Worm (Caenorhabditis elegans) whole organism, young adult: ENCODE measurements around the gene tdc-1.

Experiments
- B0336.3 ChIP-seq: fragments of 200-800 bp; sonication (Bioruptor generic); IDR thresholded peaks from 2 replicates; pipeline ENCODE4 v1.3.6; 2022; ENCODE audit warnings: missing genetic modification characterization, missing compliant biosample characterization
- F10E7.11 ChIP-seq: sonication (generic microtip); optimal IDR thresholded peaks from 2 replicates; lab custom pipeline; 2017; ENCODE audit warnings: mild to moderate bottlenecking, missing genetic modification characterization, moderate library complexity, missing compliant biosample characterization
- F23B12.7 ChIP-seq: sonication (generic microtip); optimal IDR thresholded peaks from 2 replicates; lab custom pipeline; 2017; ENCODE audit warnings: missing genetic modification characterization, mild to moderate bottlenecking, missing compliant biosample characterization, antibody characterized with exemption, moderate library complexity; ENCODE audit not compliant: insufficient read depth
- F33H1.4 ChIP-seq: fragments of 200-800 bp; sonication (Bioruptor generic); IDR thresholded peaks from 2 replicates; pipeline ENCODE4 v1.3.6; 2022; ENCODE audit warnings: missing genetic modification reagents, missing genetic modification characterization, missing compliant biosample characterization
- F39B2.1 ChIP-seq: fragments of 200-800 bp; sonication (Bioruptor generic); IDR thresholded peaks from 2 replicates; pipeline ENCODE4 v1.3.6; 2022; ENCODE audit warnings: missing genetic modification reagents, missing genetic modification characterization, missing compliant biosample characterization
- F55B11.4 ChIP-seq: sonication (generic microtip); optimal IDR thresholded peaks from 2 replicates; lab custom pipeline; 2016; ENCODE audit warnings: missing compliant biosample characterization, missing genetic modification characterization, borderline replicate concordance; ENCODE audit not compliant: insufficient read depth
- Y56A3A.18 ChIP-seq: fragments of 200-800 bp; sonication (Bioruptor generic); IDR thresholded peaks from 2 replicates; pipeline ENCODE4 v1.3.6; 2022; ENCODE audit warnings: missing genetic modification reagents, missing genetic modification characterization, missing compliant biosample characterization
- athp-1 ChIP-seq: sonication (generic microtip); optimal IDR thresholded peaks from 2 replicates; lab custom pipeline; 2017; ENCODE audit warnings: mild to moderate bottlenecking, missing genetic modification characterization, missing compliant biosample characterization
- attf-6 ChIP-seq: fragments of 200-800 bp; sonication (Bioruptor generic); IDR thresholded peaks from 2 replicates; pipeline ENCODE4 v1.3.6; 2022; ENCODE audit warnings: missing genetic modification reagents, missing genetic modification characterization, missing compliant biosample characterization
- bed-1 ChIP-seq: fragments of 200-800 bp; sonication (Bioruptor generic); IDR thresholded peaks from 2 replicates; pipeline ENCODE4 v1.3.6; 2022; ENCODE audit warnings: missing genetic modification reagents, missing genetic modification characterization, missing compliant biosample characterization
- cebp-1 ChIP-seq, 2 experiments: fragments of 200-800 bp in 1 of 2; sonication (Bioruptor generic) in 1 of 2; sonication (generic microtip) in 1 of 2; IDR thresholded peaks in 1 of 2; optimal IDR thresholded peaks in 1 of 2; 2 replicates each; pipeline versions ENCODE4 v1.3.6 to Lab custom; 2017 to 2022; ENCODE audit warnings: missing compliant biosample characterization in 2 of 2, missing genetic modification characterization in 2 of 2, mild to moderate bottlenecking in 1 of 2, missing genetic modification reagents in 1 of 2, moderate library complexity in 1 of 2
- cebp-2 ChIP-seq: fragments of 200-800 bp; sonication (Bioruptor generic); IDR thresholded peaks from 2 replicates; pipeline ENCODE4 v1.3.6; 2022; ENCODE audit warnings: missing genetic modification characterization, missing compliant biosample characterization
- ceh-27 ChIP-seq: fragments of 200-800 bp; sonication (Bioruptor generic); optimal IDR thresholded peaks from 2 replicates; lab custom pipeline; 2018; ENCODE audit warnings: mild to moderate bottlenecking, missing genetic modification characterization, moderate library complexity, missing compliant biosample characterization
- ceh-58 ChIP-seq: fragments of 200-800 bp; sonication (Bioruptor generic); IDR thresholded peaks from 2 replicates; pipeline ENCODE4 v1.3.6; 2022; ENCODE audit warnings: missing genetic modification characterization, missing compliant biosample characterization
- ceh-91 ChIP-seq: fragments of 200-800 bp; sonication (Bioruptor generic); IDR thresholded peaks from 2 replicates; pipeline ENCODE4 v1.3.6; 2022; ENCODE audit warnings: missing genetic modification reagents, missing genetic modification characterization, missing compliant biosample characterization
- dpl-1 ChIP-seq: fragments of 150-350 bp; optimal IDR thresholded peaks from 2 replicates; lab custom pipeline; 2014; ENCODE audit warnings: missing biosample characterization, missing genetic modification reagents, missing genetic modification characterization
- efl-1 ChIP-seq: fragments of 150-350 bp; optimal IDR thresholded peaks from 2 replicates; lab custom pipeline; 2014; ENCODE audit warnings: missing biosample characterization, missing genetic modification reagents, missing genetic modification characterization
- egl-44 ChIP-seq: fragments of 200-800 bp; sonication (Bioruptor generic); IDR thresholded peaks from 2 replicates; pipeline ENCODE4 v1.3.6; 2022; ENCODE audit warnings: missing genetic modification reagents, missing genetic modification characterization, missing compliant biosample characterization
- ets-4 ChIP-seq: fragments of 200-800 bp; sonication (Bioruptor generic); optimal IDR thresholded peaks from 2 replicates; lab custom pipeline; 2018; ENCODE audit warnings: mild to moderate bottlenecking, missing genetic modification characterization, missing compliant biosample characterization
- fkh-3 ChIP-seq: sonication (generic microtip); optimal IDR thresholded peaks from 2 replicates; lab custom pipeline; 2016; ENCODE audit warnings: mild to moderate bottlenecking, missing genetic modification characterization, missing compliant biosample characterization
- hsf-1 ChIP-seq: fragments of 200-800 bp; sonication (Bioruptor generic); IDR thresholded peaks from 2 replicates; pipeline ENCODE4 v1.3.6; 2022; ENCODE audit warnings: missing genetic modification reagents, missing genetic modification characterization, missing compliant biosample characterization
- lir-1 ChIP-seq: fragments of 200-800 bp; sonication (Bioruptor generic); conservative IDR thresholded peaks from 2 replicates; pipeline ENCODE4 v1.3.6; 2022; ENCODE audit warnings: missing genetic modification reagents, missing genetic modification characterization, missing compliant biosample characterization
- lsl-1 ChIP-seq: fragments of 200-800 bp; sonication (Bioruptor generic); optimal IDR thresholded peaks from 2 replicates; lab custom pipeline; 2018; ENCODE audit warnings: mild to moderate bottlenecking, missing genetic modification characterization, moderate library complexity, missing compliant biosample characterization
- lsy-27 ChIP-seq: sonication (generic microtip); optimal IDR thresholded peaks from 2 replicates; lab custom pipeline; 2017; ENCODE audit warnings: missing genetic modification characterization, mild to moderate bottlenecking, missing compliant biosample characterization, antibody characterized with exemption, missing genotype, borderline replicate concordance; ENCODE audit not compliant: insufficient read depth
- madf-6 ChIP-seq: fragments of 200-800 bp; sonication (Bioruptor generic); IDR thresholded peaks from 2 replicates; pipeline ENCODE4 v1.3.6; 2022; ENCODE audit warnings: missing genetic modification reagents, missing genetic modification characterization, missing compliant biosample characterization
- mcd-1 ChIP-seq: fragments of 200-800 bp; sonication (Bioruptor generic); IDR thresholded peaks from 2 replicates; pipeline ENCODE4 v1.3.6; 2022; ENCODE audit warnings: missing genetic modification reagents, missing genetic modification characterization, missing compliant biosample characterization
- nfyb-1 ChIP-seq: fragments of 200-800 bp; sonication (Bioruptor generic); IDR thresholded peaks from 2 replicates; pipeline ENCODE4 v1.3.6; 2022; ENCODE audit warnings: missing genetic modification reagents, missing genetic modification characterization, missing compliant biosample characterization
- pbrm-1 ChIP-seq: fragments of 200-800 bp; sonication (Bioruptor generic); IDR thresholded peaks from 2 replicates; pipeline ENCODE4 v1.3.6; 2022; ENCODE audit warnings: missing genetic modification reagents, missing genetic modification characterization, missing compliant biosample characterization
- rcor-1 ChIP-seq: fragments of 200-800 bp; sonication (Bioruptor generic); IDR thresholded peaks from 2 replicates; pipeline ENCODE4 v1.3.6; 2022; ENCODE audit warnings: missing genetic modification reagents, missing genetic modification characterization, missing compliant biosample characterization
- rpc-1 ChIP-seq, 2 experiments: fragments of 150-350 bp in 1 of 2; sonication (generic microtip) in 1 of 2; optimal IDR thresholded peaks; 2 replicates each; lab custom pipeline; 2014 to 2018; ENCODE audit warnings: missing biosample characterization in 1 of 2, missing genetic modification characterization in 1 of 2, missing genetic modification reagents in 1 of 2, missing genotype in 1 of 2
- snpc-1.1 ChIP-seq: sonication (generic microtip); optimal IDR thresholded peaks from 2 replicates; lab custom pipeline; 2017; ENCODE audit warnings: missing genetic modification characterization, mild to moderate bottlenecking, missing compliant biosample characterization, antibody characterized with exemption, moderate library complexity, missing genotype, missing genetic modification reagents; ENCODE audit not compliant: insufficient read depth
- snpc-4 ChIP-seq, 5 experiments: fragments of 150-350 bp in 1 of 5; sonication (generic microtip) in 4 of 5; optimal IDR thresholded peaks; 2 replicates each; lab custom pipeline; 2014 to 2018; ENCODE audit warnings: missing genetic modification characterization in 5 of 5, missing biosample characterization in 3 of 5, antibody characterized with exemption in 2 of 5, mild to moderate bottlenecking in 2 of 5, missing compliant biosample characterization in 2 of 5, missing genotype in 2 of 5, moderate library complexity in 2 of 5, missing genetic modification reagents in 1 of 5
- unc-62 ChIP-seq: fragments of 150-350 bp; optimal IDR thresholded peaks from 2 replicates; lab custom pipeline; 2014; ENCODE audit warnings: missing biosample characterization, missing genetic modification reagents, missing genetic modification characterization
- xnd-1 ChIP-seq: sonication (generic microtip); optimal IDR thresholded peaks from 2 replicates; lab custom pipeline; 2016; ENCODE audit warnings: missing genotype, missing genetic modification reagents, missing genetic modification characterization, missing compliant biosample characterization
- zfh-2 ChIP-seq: fragments of 200-800 bp; sonication (Bioruptor generic); conservative IDR thresholded peaks from 2 replicates; pipeline ENCODE4 v1.3.6; 2022; ENCODE audit warnings: missing genetic modification reagents, missing genetic modification characterization, missing compliant biosample characterization
- zim-3 ChIP-seq: sonication (generic microtip); optimal IDR thresholded peaks from 2 replicates; lab custom pipeline; 2017; ENCODE audit warnings: mild to moderate bottlenecking, missing genetic modification characterization, moderate library complexity, missing compliant biosample characterization

Gene tdc-1

ce11 chrII:8276057-8276456 is 5.7 kb downstream of the tdc-1 start, which contains the start of the genes gei-14 and slc-25A32 (continued):
- TF ChIP-seq xnd-1 (tag; lab: Kevin White, UChicago) (peak; percentile 75), ceh-27 (GFP tag; lab: Kevin White, UChicago) (no peak), lsy-27 (tag; lab: Kevin White, UChicago) (no peak)
- TF ChIP-seq, all 124 proteins: peak for 31

- no peak for TF ChIP-seq lsl-1 (GFP tag; lab: Kevin White, UChicago)
- TF ChIP-seq F55B11.4 (tag; lab: Kevin White, UChicago) = no peak
- no peak for TF ChIP-seq F39B2.1 (GFP tag; lab: Robert Waterston, UW)
- TF ChIP-seq zfh-2 (GFP tag; lab: Robert Waterston, UW) = no peak
- TF ChIP-seq nfyb-1 (GFP tag; lab: Robert Waterston, UW) = no peak
- TF ChIP-seq egl-44 (GFP tag; lab: Robert Waterston, UW) = no peak
- TF ChIP-seq bed-1 (GFP tag; lab: Robert Waterston, UW) = no peak
- no peak for TF ChIP-seq F23B12.7
- TF ChIP-seq rcor-1 (GFP tag; lab: Robert Waterston, UW) = no peak
- no peak for TF ChIP-seq athp-1 (tag; lab: Kevin White, UChicago)
- no peak for TF ChIP-seq rpc-1 (optimal IDR thresholded peaks at IDR 0.05; lab: Kevin White, UChicago)
- no peak for TF ChIP-seq rpc-1 (tag; optimal IDR thresholded peaks at IDR 0.05; lab: Kevin White, UChicago)
- TF ChIP-seq fkh-3 (tag; lab: Kevin White, UChicago) = no peak
- TF ChIP-seq zim-3 (tag; lab: Kevin White, UChicago) = no peak
- TF ChIP-seq efl-1 (GFP tag; lab: Kevin White, UChicago) = no peak
Measured at ce11 chrII:8278415-8278814, 8.0 kb downstream of the tdc-1 start, which contains the start of the genes mrpl-10 and clec-142. Gene mrpl-10, minus strand, starts transcription at chrII:8278515. Gene clec-142, plus strand, starts transcription at chrII:8278678.

- TF ChIP-seq lir-1 (GFP tag; lab: Robert Waterston, UW) (no peak), lsl-1 (GFP tag; lab: Kevin White, UChicago) (peak; percentile 3), hsf-1 (GFP tag; lab: Robert Waterston, UW) (peak; percentile 83; the same call in 1 of the 2 replicates), unc-62 (GFP tag; lab: Kevin White, UChicago) (no peak), ets-4 (GFP tag; lab: Kevin White, UChicago) (no peak), F10E7.11 (tag; lab: Kevin White, UChicago) (no peak), ceh-58 (GFP tag; lab: Robert Waterston, UW) (no peak), madf-6 (GFP tag; lab: Robert Waterston, UW) (peak; percentile 60; the same call in 1 of the 2 replicates), efl-1 (GFP tag; lab: Kevin White, UChicago) (peak; percentile 33), F23B12.7 (peak; percentile 11), ceh-91 (GFP tag; lab: Robert Waterston, UW) (0 out of 2 replicates have a peak, but pooled peaks have one; percentile 33), F33H1.4 (GFP tag; lab: Robert Waterston, UW) (peak; percentile 75), cebp-1 (GFP tag; IDR thresholded peaks at IDR 0.05; lab: Robert Waterston, UW) (no peak), cebp-1 (tag; optimal IDR thresholded peaks at IDR 0.05; lab: Kevin White, UChicago) (peak; percentile 13), dpl-1 (GFP tag; lab: Kevin White, UChicago) (peak; percentile 61)
Measured at ce11 chrII:8283158-8283717, 12.8 kb downstream of the tdc-1 start, which contains the start of the genes nst-1 and cct-4. Gene nst-1, minus strand, starts transcription at chrII:8283208. Gene cct-4, plus strand, starts transcription at chrII:8283667.

ce11 chrII:8285837-8286236 is 15.4 kb downstream of the tdc-1 start:
- TF ChIP-seq B0336.3 (GFP tag; lab: Robert Waterston, UW) (0 out of 2 replicates have a peak, but pooled peaks have one; percentile 6), mcd-1 (0 out of 2 replicates have a peak, but pooled peaks have one; percentile 17), Y56A3A.18 (GFP tag; lab: Robert Waterston, UW) (0 out of 2 replicates have a peak, but pooled peaks have one; percentile 30), snpc-1.1 (tag; lab: Kevin White, UChicago) (peak; percentile 80), pbrm-1 (GFP tag; lab: Robert Waterston, UW) (peak; percentile 69), attf-6 (GFP tag; lab: Robert Waterston, UW) (peak; percentile 80; the same call in 1 of the 2 replicates), cebp-2 (GFP tag; lab: Robert Waterston, UW) (0 out of 2 replicates have a peak, but pooled peaks have one; percentile 19), snpc-4 (GFP tag; optimal IDR thresholded peaks at IDR 0.05; lab: Kevin White, UChicago) (peak; percentile 33), snpc-4 (tag; optimal IDR thresholded peaks at IDR 0.05; lab: Kevin White, UChicago) (peak in 3 of 4 experiments; percentile 40 to 91 (median 89)), madf-6 (GFP tag; lab: Robert Waterston, UW) (0 out of 2 replicates have a peak, but pooled peaks have one; percentile 10)
